Fruit fly (Drosophila melanogaster) whole organism, embryonic: Measurements from ENCODE around the gene CG13461.

Source experiments
- ATbp ChIP-seq: fragments of 200-800 bp; sonication (Bioruptor generic); optimal IDR thresholded peaks from 2 replicates; lab custom pipeline; 2017; ENCODE audit warnings: missing biosample characterization, mild to moderate bottlenecking, missing genetic modification characterization, missing genetic modification reagents
- Asciz ChIP-seq: fragments of 200-800 bp; sonication (Bioruptor generic); optimal IDR thresholded peaks from 2 replicates; lab custom pipeline; 2017; ENCODE audit warnings: missing biosample characterization, mild to moderate bottlenecking, missing genetic modification characterization, missing genetic modification reagents
- Atf6 ChIP-seq: fragments of 200-800 bp; sonication (Bioruptor generic); IDR thresholded peaks from 2 replicates; pipeline ENCODE4 v1.3.6; 2022; ENCODE audit warnings: missing biosample characterization, missing genetic modification characterization
- Bgb ChIP-seq: fragments of 200-800 bp; sonication (Bioruptor generic); IDR thresholded peaks from 2 replicates; pipeline ENCODE4 v1.3.6; 2022; ENCODE audit warnings: missing biosample characterization, missing genetic modification characterization; ENCODE audit not compliant: partially characterized antibody
- CG12769 ChIP-seq: fragments of 200-800 bp; sonication (Bioruptor generic); optimal IDR thresholded peaks from 2 replicates; lab custom pipeline; 2019; ENCODE audit warnings: missing biosample characterization, mild to moderate bottlenecking, missing genetic modification characterization, moderate library complexity
- CG13123 ChIP-seq: fragments of 200-800 bp; sonication (Bioruptor generic); optimal IDR thresholded peaks from 2 replicates; lab custom pipeline; 2016; ENCODE audit warnings: missing biosample characterization, missing genetic modification characterization
- CG15479 ChIP-seq: fragments of 200-800 bp; sonication (Bioruptor generic); optimal IDR thresholded peaks from 3 replicates; lab custom pipeline; 2019; ENCODE audit warnings: missing biosample characterization, mild to moderate bottlenecking, missing genetic modification characterization, moderate library complexity
- CG1603 ChIP-seq: fragments of 200-800 bp; sonication (Bioruptor generic); optimal IDR thresholded peaks from 2 replicates; lab custom pipeline; 2019; ENCODE audit warnings: missing biosample characterization, mild to moderate bottlenecking, missing genetic modification characterization, moderate library complexity
- CG1792 ChIP-seq: fragments of 200-800 bp; sonication (Bioruptor generic); optimal IDR thresholded peaks from 2 replicates; lab custom pipeline; 2016; ENCODE audit warnings: missing biosample characterization, missing genetic modification characterization
- CG2129 ChIP-seq: fragments of 200-800 bp; sonication (Bioruptor generic); IDR thresholded peaks from 2 replicates; pipeline ENCODE4 v1.3.6; 2022; ENCODE audit warnings: missing biosample characterization, missing genetic modification characterization; ENCODE audit not compliant: partially characterized antibody
- CG2875 ChIP-seq: fragments of 200-800 bp; sonication (Bioruptor generic); optimal IDR thresholded peaks from 2 replicates; lab custom pipeline; 2017; ENCODE audit warnings: missing biosample characterization, mild to moderate bottlenecking, missing genetic modification characterization, missing genetic modification reagents
- CG3407 ChIP-seq: fragments of 200-800 bp; sonication (Bioruptor generic); optimal IDR thresholded peaks from 2 replicates; lab custom pipeline; 2018; ENCODE audit warnings: missing biosample characterization, mild to moderate bottlenecking, missing genetic modification characterization
- CG4282 ChIP-seq: fragments of 200-800 bp; sonication (Bioruptor generic); optimal IDR thresholded peaks from 2 replicates; lab custom pipeline; 2016; ENCODE audit warnings: missing biosample characterization, missing genetic modification characterization
- CG6683 ChIP-seq: fragments of 200-800 bp; sonication (Bioruptor generic); optimal IDR thresholded peaks from 2 replicates; lab custom pipeline; 2017; ENCODE audit warnings: missing biosample characterization, mild to moderate bottlenecking, missing genetic modification characterization, missing genetic modification reagents
- CG6689 ChIP-seq: fragments of 200-800 bp; sonication (Bioruptor generic); IDR thresholded peaks from 2 replicates; pipeline ENCODE4 v1.3.6; 2022; ENCODE audit warnings: missing biosample characterization, missing genetic modification characterization
- CG7372 ChIP-seq: fragments of 200-800 bp; sonication (Bioruptor generic); IDR thresholded peaks from 2 replicates; pipeline ENCODE4 v1.3.6; 2022; ENCODE audit warnings: missing biosample characterization, missing genetic modification characterization
- CG8388 ChIP-seq: fragments of 200-800 bp; sonication (Bioruptor generic); optimal IDR thresholded peaks from 2 replicates; lab custom pipeline; 2019; ENCODE audit warnings: missing biosample characterization, mild to moderate bottlenecking, missing genetic modification characterization, moderate library complexity
- CG8478 ChIP-seq: fragments of >200 bp; optimal IDR thresholded peaks from 2 replicates; lab custom pipeline; 2018
- CG8765 ChIP-seq: fragments of 200-800 bp; sonication (Bioruptor generic); IDR thresholded peaks from 2 replicates; pipeline ENCODE4 v1.3.6; 2022; ENCODE audit warnings: missing biosample characterization, missing genetic modification characterization
- Dip2 ChIP-seq: fragments of 200-800 bp; sonication (Bioruptor generic); IDR thresholded peaks from 2 replicates; pipeline ENCODE4 v1.3.6; 2022; ENCODE audit warnings: missing biosample characterization, missing genetic modification characterization
- Doc3 ChIP-seq: fragments of 200-800 bp; sonication (Bioruptor generic); IDR thresholded peaks from 3 replicates; pipeline ENCODE4 v1.3.6; 2022; ENCODE audit warnings: missing biosample characterization, missing genetic modification characterization; ENCODE audit not compliant: partially characterized antibody
- Dp ChIP-seq: fragments of 200-800 bp; sonication (Bioruptor generic); optimal IDR thresholded peaks from 2 replicates; lab custom pipeline; 2018; ENCODE audit warnings: missing biosample characterization, mild to moderate bottlenecking, missing genetic modification characterization, moderate library complexity
- Lim3 ChIP-seq: fragments of 200-800 bp; sonication (Bioruptor generic); IDR thresholded peaks from 2 replicates; pipeline ENCODE4 v1.3.6; 2022; ENCODE audit warnings: missing biosample characterization, missing genetic modification characterization
- NC2β ChIP-seq: fragments of 200-800 bp; sonication (Bioruptor generic); optimal IDR thresholded peaks from 2 replicates; lab custom pipeline; 2016; ENCODE audit warnings: missing biosample characterization, missing genetic modification characterization
- Nf-YB ChIP-seq: fragments of 200-800 bp; sonication (Bioruptor generic); optimal IDR thresholded peaks from 3 replicates; lab custom pipeline; 2019; ENCODE audit warnings: missing biosample characterization, mild to moderate bottlenecking, missing genetic modification characterization, moderate library complexity
- PHDP ChIP-seq: fragments of 200-800 bp; sonication (Bioruptor generic); optimal IDR thresholded peaks from 3 replicates; lab custom pipeline; 2018; ENCODE audit warnings: missing biosample characterization, mild to moderate bottlenecking, missing genetic modification characterization, moderate library complexity
- Ptx1 ChIP-seq: fragments of 200-800 bp; sonication (Bioruptor generic); IDR thresholded peaks from 2 replicates; pipeline ENCODE4 v1.3.6; 2022; ENCODE audit warnings: missing biosample characterization, missing genetic modification characterization
- Sox102F ChIP-seq: fragments of 200-800 bp; sonication (Bioruptor generic); optimal IDR thresholded peaks from 2 replicates; lab custom pipeline; 2018; ENCODE audit warnings: missing biosample characterization, mild to moderate bottlenecking, missing genetic modification characterization, moderate library complexity
- al ChIP-seq: fragments of 200-800 bp; sonication (Bioruptor generic); IDR thresholded peaks from 2 replicates; pipeline ENCODE4 v1.3.6; 2022; ENCODE audit warnings: missing biosample characterization, missing genetic modification characterization
- bcd ChIP-seq: fragments of 200-800 bp; sonication (Bioruptor generic); optimal IDR thresholded peaks from 2 replicates; lab custom pipeline; 2017; ENCODE audit warnings: missing biosample characterization, mild to moderate bottlenecking, missing genetic modification characterization
- br ChIP-seq: fragments of >200 bp; optimal IDR thresholded peaks from 2 replicates; lab custom pipeline; 2017
- corto ChIP-seq: fragments of 200-800 bp; sonication (Bioruptor generic); optimal IDR thresholded peaks from 2 replicates; lab custom pipeline; 2016; ENCODE audit warnings: missing biosample characterization, mild to moderate bottlenecking, missing genetic modification characterization, moderate library complexity
- dysf ChIP-seq: fragments of 200-800 bp; sonication (Bioruptor generic); IDR thresholded peaks from 3 replicates; pipeline ENCODE4 v1.3.6; 2022; ENCODE audit warnings: missing biosample characterization, missing genetic modification characterization
- gfzf ChIP-seq: fragments of 200-800 bp; sonication (Bioruptor generic); optimal IDR thresholded peaks from 2 replicates; lab custom pipeline; 2016; ENCODE audit warnings: missing biosample characterization, mild to moderate bottlenecking, missing genetic modification characterization, moderate library complexity
- grau ChIP-seq: fragments of 200-800 bp; optimal IDR thresholded peaks from 3 replicates; lab custom pipeline; 2019; ENCODE audit warnings: missing biosample characterization, mild to moderate bottlenecking, missing genetic modification characterization, moderate library complexity
- gsb ChIP-seq: fragments of 200-800 bp; sonication (Bioruptor generic); IDR thresholded peaks from 2 replicates; pipeline ENCODE4 v1.3.6; 2022; ENCODE audit warnings: missing biosample characterization, missing genetic modification characterization
- hbn ChIP-seq: fragments of 200-800 bp; sonication (Bioruptor generic); IDR thresholded peaks from 2 replicates; pipeline ENCODE4 v1.3.6; 2022; ENCODE audit warnings: missing biosample characterization, missing genetic modification characterization; ENCODE audit not compliant: partially characterized antibody
- hth ChIP-seq: fragments of >200 bp; optimal IDR thresholded peaks from 2 replicates; lab custom pipeline; 2017; ENCODE audit warnings: inconsistent platforms
- lilli ChIP-seq: fragments of 200-800 bp; sonication (Bioruptor generic); optimal IDR thresholded peaks from 3 replicates; lab custom pipeline; 2016; ENCODE audit warnings: missing biosample characterization, missing genetic modification characterization
- mld ChIP-seq: fragments of 200-800 bp; sonication (Bioruptor generic); IDR thresholded peaks from 3 replicates; pipeline ENCODE4 v1.3.6; 2022; ENCODE audit warnings: missing biosample characterization, missing genetic modification characterization; ENCODE audit not compliant: partially characterized antibody
- nau ChIP-seq: fragments of 200-800 bp; sonication (Bioruptor generic); optimal IDR thresholded peaks from 3 replicates; lab custom pipeline; 2017; ENCODE audit warnings: missing biosample characterization, mild to moderate bottlenecking, missing genetic modification characterization, missing genetic modification reagents
- pfk ChIP-seq: fragments of 200-800 bp; sonication (Bioruptor generic); optimal IDR thresholded peaks from 2 replicates; lab custom pipeline; 2018; ENCODE audit warnings: missing biosample characterization, mild to moderate bottlenecking, missing genetic modification characterization, moderate library complexity
- phol ChIP-seq: fragments of 200-800 bp; sonication (Bioruptor generic); optimal IDR thresholded peaks from 3 replicates; lab custom pipeline; 2018; ENCODE audit warnings: missing biosample characterization, mild to moderate bottlenecking, missing genetic modification characterization, moderate library complexity
- prd ChIP-seq, 3 experiments: fragments of >200 bp in 2 of 3; fragments of 200-800 bp in 1 of 3; sonication (Bioruptor generic) in 1 of 3; optimal IDR thresholded peaks in 2 of 3; IDR thresholded peaks in 1 of 3; 2 replicates in 2 of 3; 3 replicates in 1 of 3; pipeline versions ENCODE4 v1.3.6 to Lab custom; 2017 to 2022; ENCODE audit warnings: missing biosample characterization in 1 of 3, missing genetic modification characterization in 1 of 3
- pros ChIP-seq: fragments of 200-800 bp; sonication (Bioruptor generic); optimal IDR thresholded peaks from 3 replicates; lab custom pipeline; 2019; ENCODE audit warnings: missing biosample characterization, mild to moderate bottlenecking, missing genetic modification characterization, moderate library complexity
- rib ChIP-seq: fragments of 200-800 bp; sonication (Bioruptor generic); IDR thresholded peaks from 2 replicates; pipeline ENCODE4 v1.3.6; 2022; ENCODE audit warnings: missing biosample characterization, missing genetic modification characterization
- shn ChIP-seq: fragments of 200-800 bp; sonication (Bioruptor generic); optimal IDR thresholded peaks from 3 replicates; lab custom pipeline; 2016; ENCODE audit warnings: missing biosample characterization, missing genetic modification characterization
- sna ChIP-seq: fragments of 200-800 bp; sonication (Bioruptor generic); IDR thresholded peaks from 2 replicates; pipeline ENCODE4 v1.3.6; 2022; ENCODE audit warnings: missing biosample characterization, missing genetic modification characterization; ENCODE audit not compliant: partially characterized antibody
- sqz ChIP-seq: fragments of 200-800 bp; sonication (Bioruptor generic); optimal IDR thresholded peaks from 3 replicates; lab custom pipeline; 2018; ENCODE audit warnings: missing biosample characterization, mild to moderate bottlenecking, missing genetic modification characterization
- tap ChIP-seq: fragments of 200-800 bp; optimal IDR thresholded peaks from 3 replicates; lab custom pipeline; 2019; ENCODE audit warnings: missing biosample characterization, mild to moderate bottlenecking, missing genetic modification characterization, moderate library complexity
- vvl ChIP-seq: fragments of 200-800 bp; sonication (Bioruptor generic); IDR thresholded peaks from 2 replicates; pipeline ENCODE4 v1.3.6; 2022; ENCODE audit warnings: missing biosample characterization, missing genetic modification characterization

The CG13461 gene

DNA sequence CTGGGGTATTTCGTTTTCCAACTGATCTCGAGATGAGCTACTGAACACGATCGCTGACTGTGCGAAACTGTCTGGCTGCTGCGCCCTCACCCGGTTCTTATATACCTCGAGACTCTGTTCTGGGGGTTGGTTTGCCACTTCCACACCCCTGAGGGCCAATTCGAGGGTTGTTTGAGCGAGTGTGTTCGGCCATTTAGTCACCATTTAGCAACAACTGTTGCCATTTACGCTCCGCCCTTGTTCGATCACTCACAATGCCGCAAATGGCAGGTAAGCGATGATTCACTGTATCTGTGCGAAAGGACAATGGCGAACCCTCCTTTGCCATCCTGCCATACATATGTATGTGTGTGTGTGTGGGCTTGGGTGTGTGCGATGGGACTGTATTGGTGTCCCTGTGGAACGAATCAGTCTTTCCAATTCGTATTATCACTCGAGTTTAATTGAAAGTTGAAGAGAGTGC lies 8.4 kb downstream of the CG13461 start, which contains the start of gene ind (continued):
- no peak for TF ChIP-seq prd (optimal IDR thresholded peaks at IDR 0.05; lab: Kevin White, UChicago)
- TF ChIP-seq prd (GFP tag; IDR thresholded peaks at IDR 0.05; lab: Robert Waterston, UW), result peak; percentile 37; the same call in 1 of the 3 replicates
- no peak for TF ChIP-seq rib (GFP tag; lab: Robert Waterston, UW)
- TF ChIP-seq sna (GFP tag; lab: Robert Waterston, UW), result no peak
- no peak for TF ChIP-seq CG8765
- peak; percentile 92 for TF ChIP-seq Nf-YB (GFP tag; lab: Kevin White, UChicago)
- TF ChIP-seq Atf6 (GFP tag; lab: Robert Waterston, UW), result no peak
- TF ChIP-seq pfk (GFP tag; lab: Kevin White, UChicago), result no peak
- no peak for TF ChIP-seq hth (lab: Kevin White, UChicago)
- TF ChIP-seq Asciz (GFP tag; lab: Kevin White, UChicago), result no peak
- TF ChIP-seq gfzf (GFP tag; lab: Kevin White, UChicago), result no peak
- TF ChIP-seq CG3407 (GFP tag; lab: Kevin White, UChicago), result no peak
- TF ChIP-seq grau (tag; lab: Kevin White, UChicago), result peak; percentile 49
- no peak for TF ChIP-seq Doc3 (GFP tag; lab: Robert Waterston, UW)
- TF ChIP-seq Ptx1 (GFP tag; lab: Robert Waterston, UW), result no peak
- TF ChIP-seq Lim3 (GFP tag; lab: Robert Waterston, UW), result no peak
- TF ChIP-seq al (GFP tag; lab: Robert Waterston, UW), result no peak
- TF ChIP-seq hbn, result no peak
- no peak for TF ChIP-seq PHDP
- TF ChIP-seq pros (GFP tag; lab: Kevin White, UChicago), result peak; percentile 57
- peak; percentile 50 for TF ChIP-seq phol (tag; lab: Kevin White, UChicago)
- TF ChIP-seq NC2β, result no peak
- TF ChIP-seq ATbp (GFP tag; lab: Kevin White, UChicago), result no peak
- no peak for TF ChIP-seq CG4282 (GFP tag; lab: Kevin White, UChicago)
- TF ChIP-seq CG13123 (GFP tag; lab: Kevin White, UChicago), result no peak
- TF ChIP-seq corto (GFP tag; lab: Kevin White, UChicago), result no peak
- TF ChIP-seq lilli (GFP tag; lab: Kevin White, UChicago), result no peak
- no peak for TF ChIP-seq vvl (GFP tag; lab: Robert Waterston, UW)
- TF ChIP-seq CG2875, result no peak
- TF ChIP-seq sqz (GFP tag; lab: Kevin White, UChicago), result no peak
- TF ChIP-seq tap, result peak; percentile 57
- TF ChIP-seq Dip2 (GFP tag; lab: Robert Waterston, UW), result no peak
- no peak for TF ChIP-seq CG2129
- TF ChIP-seq br (lab: Kevin White, UChicago), result no peak
- no peak for TF ChIP-seq CG7372 (GFP tag; lab: Robert Waterston, UW)
- no peak for TF ChIP-seq CG6683 (GFP tag; lab: Kevin White, UChicago)
- TF ChIP-seq CG15479 (GFP tag; lab: Kevin White, UChicago), result peak; percentile 82
- TF ChIP-seq CG6689, result no peak
- TF ChIP-seq CG8388, result no peak
- TF ChIP-seq CG1792 (GFP tag; lab: Kevin White, UChicago), result no peak
- TF ChIP-seq dysf, result no peak
- TF ChIP-seq CG8478 (lab: Kevin White, UChicago), result no peak
- no peak for TF ChIP-seq mld (GFP tag; lab: Robert Waterston, UW)
- no peak for TF ChIP-seq Dp (GFP tag; lab: Kevin White, UChicago)
- TF ChIP-seq gsb (GFP tag; lab: Robert Waterston, UW), result no peak
- no peak for TF ChIP-seq CG12769 (tag; lab: Kevin White, UChicago)
- TF ChIP-seq Bgb (GFP tag; lab: Robert Waterston, UW), result no peak
- TF ChIP-seq shn (GFP tag; lab: Kevin White, UChicago), result no peak
- TF ChIP-seq Sox102F, result no peak
- TF ChIP-seq bcd, result no peak
- TF ChIP-seq nau (GFP tag; lab: Kevin White, UChicago), result no peak
- no peak for TF ChIP-seq CG1603 (tag; lab: Kevin White, UChicago)
